Fruit fly (Drosophila melanogaster) whole organism, prepupa: ENCODE data around the gene Eig71Ed.

ENCODE experiments used
- CG16779 ChIP-seq: fragments of 200-800 bp; sonication (Bioruptor generic); optimal IDR thresholded peaks from 3 replicates; lab custom pipeline; 2017; ENCODE audit warnings: missing biosample characterization, mild to moderate bottlenecking, missing genetic modification characterization
- CG34406 ChIP-seq: fragments of 200-800 bp; sonication (Bioruptor generic); optimal IDR thresholded peaks from 3 replicates; lab custom pipeline; 2016; ENCODE audit warnings: missing biosample characterization, missing genetic modification characterization
- OdsH ChIP-seq: fragments of 200-800 bp; sonication (Bioruptor generic); optimal IDR thresholded peaks from 3 replicates; lab custom pipeline; 2016; ENCODE audit warnings: missing biosample characterization, missing genetic modification characterization
- Sox102F ChIP-seq: fragments of 200-800 bp; sonication (Bioruptor generic); optimal IDR thresholded peaks from 2 replicates; lab custom pipeline; 2016; ENCODE audit warnings: missing biosample characterization, mild to moderate bottlenecking, missing genetic modification characterization
- esn ChIP-seq: fragments of 200-800 bp; sonication (Bioruptor generic); optimal IDR thresholded peaks from 2 replicates; lab custom pipeline; 2016; ENCODE audit warnings: missing biosample characterization, mild to moderate bottlenecking, missing genetic modification characterization, moderate library complexity
- topi ChIP-seq: fragments of 200-800 bp; sonication (Bioruptor generic); optimal IDR thresholded peaks from 3 replicates; lab custom pipeline; 2016; ENCODE audit warnings: missing biosample characterization, missing genetic modification characterization

- TF ChIP-seq esn (GFP tag; lab: Kevin White, UChicago) (peak; percentile 16), CG34406 (GFP tag; lab: Kevin White, UChicago) (no peak), Sox102F (GFP tag; lab: Kevin White, UChicago) (peak; percentile 31), CG16779 (tag; lab: Kevin White, UChicago) (no peak), OdsH (GFP tag; lab: Kevin White, UChicago) (no peak), topi (GFP tag; lab: Kevin White, UChicago) (no peak)
These were observed 19.7 kb upstream of the Eig71Ed start for dm6 chr3L:15632653-15633052.
